Worm (Caenorhabditis elegans) whole organism, L1 larva: ENCODE measurements around the gene K09D9.1.

ENCODE experiments used
- C34B4.2 ChIP-seq: sonication (generic microtip); optimal IDR thresholded peaks from 2 replicates; lab custom pipeline; 2017; ENCODE audit warnings: mild to moderate bottlenecking, missing genetic modification characterization, missing compliant biosample characterization
- Y116A8C.19 ChIP-seq: sonication (generic microtip); optimal IDR thresholded peaks from 2 replicates; lab custom pipeline; 2016; ENCODE audit warnings: missing compliant biosample characterization, missing genetic modification characterization, borderline replicate concordance
- alr-1 ChIP-seq: fragments of 200-800 bp; sonication (Bioruptor generic); optimal IDR thresholded peaks from 2 replicates; lab custom pipeline; 2018; ENCODE audit warnings: borderline replicate concordance, mild to moderate bottlenecking, missing genetic modification characterization, missing compliant biosample characterization
- blmp-1 ChIP-seq: fragments of 150-350 bp; optimal IDR thresholded peaks from 2 replicates; lab custom pipeline; 2014; ENCODE audit warnings: missing biosample characterization, missing genetic modification characterization
- ceh-8 ChIP-seq: fragments of 200-800 bp; sonication (Bioruptor generic); optimal IDR thresholded peaks from 2 replicates; lab custom pipeline; 2018; ENCODE audit warnings: mild to moderate bottlenecking, missing genetic modification characterization, moderate library complexity, missing compliant biosample characterization
- ceh-88 ChIP-seq: fragments of 200-800 bp; sonication (Bioruptor generic); IDR thresholded peaks from 2 replicates; pipeline ENCODE4 v1.3.6; 2022; ENCODE audit warnings: missing genetic modification characterization, missing compliant biosample characterization
- ceh-90 ChIP-seq: sonication (generic microtip); optimal IDR thresholded peaks from 2 replicates; lab custom pipeline; 2016; ENCODE audit warnings: missing genetic modification characterization, missing compliant biosample characterization
- ces-1 ChIP-seq: fragments of 150-350 bp; optimal IDR thresholded peaks from 2 replicates; lab custom pipeline; 2014; ENCODE audit warnings: missing biosample characterization, missing genetic modification reagents, missing genetic modification characterization
- dpl-1 ChIP-seq, 3 experiments: fragments of 150-350 bp in 2 of 3; sonication (generic microtip) in 1 of 3; optimal IDR thresholded peaks; 2 replicates each; lab custom pipeline; 2014 to 2017; ENCODE audit warnings: missing biosample characterization in 3 of 3, missing genetic modification characterization in 3 of 3, missing genetic modification reagents in 3 of 3
- efl-1 ChIP-seq, 4 experiments: fragments of 150-350 bp; optimal IDR thresholded peaks in 3 of 4; peaks in 1 of 4; 1 replicate in 1 of 4; 2 replicates in 3 of 4; lab custom pipeline; 2014; ENCODE audit warnings: missing biosample characterization in 2 of 4, missing genetic modification characterization in 2 of 4, missing genetic modification reagents in 2 of 4
- ets-5 ChIP-seq: fragments of 200-800 bp; sonication (Bioruptor generic); IDR thresholded peaks from 2 replicates; pipeline ENCODE4 v1.3.6; 2022; ENCODE audit warnings: missing genetic modification characterization, missing compliant biosample characterization
- fkh-10 ChIP-seq: sonication (generic microtip); optimal IDR thresholded peaks from 2 replicates; lab custom pipeline; 2017; ENCODE audit warnings: missing biosample characterization, missing genetic modification reagents, missing genetic modification characterization
- fkh-4 ChIP-seq: sonication (generic microtip); optimal IDR thresholded peaks from 2 replicates; lab custom pipeline; 2016; ENCODE audit warnings: missing compliant biosample characterization, missing genetic modification characterization, borderline replicate concordance
- fkh-8 ChIP-seq: sonication (generic microtip); optimal IDR thresholded peaks from 2 replicates; lab custom pipeline; 2016; ENCODE audit warnings: mild to moderate bottlenecking, missing genetic modification characterization, missing compliant biosample characterization
- hlh-4 ChIP-seq: sonication (generic microtip); optimal IDR thresholded peaks from 2 replicates; lab custom pipeline; 2016; ENCODE audit warnings: mild to moderate bottlenecking, missing genetic modification characterization, missing compliant biosample characterization
- isw-1 ChIP-seq: fragments of 200-800 bp; sonication (Bioruptor generic); IDR thresholded peaks from 2 replicates; pipeline ENCODE4 v1.3.6; 2022; ENCODE audit warnings: missing genetic modification characterization, missing compliant biosample characterization
- lin-15B ChIP-seq: fragments of 150-350 bp; sonication (generic microtip); optimal IDR thresholded peaks from 3 replicates; lab custom pipeline; 2014; ENCODE audit warnings: missing biosample characterization, missing genetic modification characterization
- lsy-2 ChIP-seq, 2 experiments: fragments of 150-350 bp; optimal IDR thresholded peaks; 2 replicates each; lab custom pipeline; 2014; ENCODE audit warnings: missing biosample characterization in 2 of 2, missing genetic modification characterization in 2 of 2
- mab-9 ChIP-seq: fragments of 200-800 bp; sonication (Bioruptor generic); IDR thresholded peaks from 2 replicates; pipeline ENCODE4 v1.3.6; 2022; ENCODE audit warnings: missing genetic modification reagents, missing genetic modification characterization, missing compliant biosample characterization
- mef-2 ChIP-seq: fragments of 150-350 bp; optimal IDR thresholded peaks from 2 replicates; lab custom pipeline; 2014; ENCODE audit warnings: missing biosample characterization, missing genetic modification characterization
- mep-1 ChIP-seq: fragments of 150-350 bp; optimal IDR thresholded peaks from 2 replicates; lab custom pipeline; 2014; ENCODE audit warnings: missing biosample characterization, missing genetic modification characterization
- nhr-11 ChIP-seq: fragments of 150-350 bp; optimal IDR thresholded peaks from 2 replicates; lab custom pipeline; 2014; ENCODE audit warnings: missing biosample characterization, missing genetic modification characterization
- nhr-237 ChIP-seq: fragments of 150-350 bp; optimal IDR thresholded peaks from 2 replicates; lab custom pipeline; 2014; ENCODE audit warnings: missing biosample characterization, missing genetic modification characterization
- nhr-47 ChIP-seq: sonication (generic microtip); optimal IDR thresholded peaks from 2 replicates; lab custom pipeline; 2016; ENCODE audit warnings: mild to moderate bottlenecking, missing genetic modification characterization, moderate library complexity, missing compliant biosample characterization
- nhr-71 ChIP-seq: sonication (generic microtip); optimal IDR thresholded peaks from 2 replicates; lab custom pipeline; 2016; ENCODE audit warnings: mild to moderate bottlenecking, missing genetic modification characterization, moderate library complexity, missing compliant biosample characterization
- nhr-76 ChIP-seq: sonication (generic microtip); optimal IDR thresholded peaks from 2 replicates; lab custom pipeline; 2017; ENCODE audit warnings: missing biosample characterization, missing genetic modification characterization
- nhr-77 ChIP-seq: fragments of 150-350 bp; optimal IDR thresholded peaks from 2 replicates; lab custom pipeline; 2014; ENCODE audit warnings: missing biosample characterization, missing genetic modification characterization
- nhr-84 ChIP-seq: sonication (generic microtip); optimal IDR thresholded peaks from 2 replicates; lab custom pipeline; 2017; ENCODE audit warnings: missing biosample characterization, missing genetic modification characterization
- nhr-85 ChIP-seq: sonication (generic microtip); peaks from one replicate; lab custom pipeline; 2016; ENCODE audit warnings: missing genetic modification characterization, inconsistent platforms, missing compliant biosample characterization
- nhr-90 ChIP-seq: sonication (generic microtip); optimal IDR thresholded peaks from 2 replicates; lab custom pipeline; 2016; ENCODE audit warnings: mild to moderate bottlenecking, missing genetic modification characterization, missing compliant biosample characterization; ENCODE audit not compliant: poor library complexity
- pqm-1 ChIP-seq: sonication (generic microtip); optimal IDR thresholded peaks from 3 replicates; lab custom pipeline; 2017; ENCODE audit warnings: missing biosample characterization, missing genetic modification characterization
- skn-1 ChIP-seq: fragments of 150-350 bp; optimal IDR thresholded peaks from 2 replicates; lab custom pipeline; 2014; ENCODE audit warnings: missing biosample characterization, missing genetic modification characterization
- sox-4 ChIP-seq: sonication (generic microtip); optimal IDR thresholded peaks from 2 replicates; lab custom pipeline; 2016; ENCODE audit warnings: missing genetic modification characterization, missing compliant biosample characterization
- sptf-1 ChIP-seq: fragments of 150-350 bp; optimal IDR thresholded peaks from 2 replicates; lab custom pipeline; 2014; ENCODE audit warnings: missing biosample characterization, missing genetic modification characterization
- swsn-7 ChIP-seq: sonication (generic microtip); optimal IDR thresholded peaks from 2 replicates; lab custom pipeline; 2016; ENCODE audit warnings: missing genetic modification characterization, missing compliant biosample characterization
- tbx-2 ChIP-seq: sonication (generic microtip); optimal IDR thresholded peaks from 2 replicates; lab custom pipeline; 2016; ENCODE audit warnings: missing genetic modification characterization, missing compliant biosample characterization
- tlp-1 ChIP-seq: fragments of 150-350 bp; optimal IDR thresholded peaks from 2 replicates; lab custom pipeline; 2014; ENCODE audit warnings: missing biosample characterization, missing genetic modification characterization
- unc-30 ChIP-seq: sonication (generic microtip); optimal IDR thresholded peaks from 2 replicates; lab custom pipeline; 2017; ENCODE audit warnings: missing biosample characterization, missing genetic modification characterization
- unc-86 ChIP-seq: sonication (generic microtip); optimal IDR thresholded peaks from 2 replicates; lab custom pipeline; 2016; ENCODE audit warnings: missing genetic modification characterization, missing compliant biosample characterization
- vab-15 ChIP-seq: sonication (generic microtip); optimal IDR thresholded peaks from 2 replicates; lab custom pipeline; 2017; ENCODE audit warnings: missing genotype, mild to moderate bottlenecking, missing genetic modification characterization, missing compliant biosample characterization
- zag-1 ChIP-seq: fragments of 150-350 bp; optimal IDR thresholded peaks from 2 replicates; lab custom pipeline; 2014; ENCODE audit warnings: missing biosample characterization, missing genetic modification characterization
- zip-4 ChIP-seq: fragments of 200-800 bp; sonication (Bioruptor generic); optimal IDR thresholded peaks from 2 replicates; lab custom pipeline; 2018; ENCODE audit warnings: mild to moderate bottlenecking, missing genetic modification characterization, moderate library complexity, missing compliant biosample characterization

Gene K09D9.1

DNA sequence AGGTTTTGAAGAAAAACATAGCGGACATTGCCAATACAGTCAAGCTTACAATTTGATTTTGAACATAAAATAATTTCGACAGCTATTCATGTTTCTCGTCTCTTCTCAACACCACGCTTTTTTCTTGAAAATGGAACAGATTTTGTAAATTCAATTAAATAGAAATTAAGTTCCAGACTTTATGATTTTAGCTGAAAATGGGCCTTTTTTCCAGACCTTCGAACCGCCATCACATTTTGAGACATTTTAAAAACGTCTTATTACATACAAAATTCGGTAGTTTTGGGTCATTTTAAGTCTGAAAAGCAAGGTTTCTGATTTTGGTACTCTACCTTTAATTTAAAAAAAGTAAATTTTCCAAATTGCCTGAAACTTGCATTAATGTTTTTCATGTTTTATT, 13.3 kb downstream of the K09D9.1 start, which contains the start of gene C49G7.12:
C49G7.12 (plus strand) TSS at position 301 of the 400 bp plus-strand sequence.
- no peak for TF ChIP-seq efl-1 (optimal IDR thresholded peaks at IDR 0.05; lab: Kevin White, UChicago)
- TF ChIP-seq efl-1 (GFP tag; optimal IDR thresholded peaks at IDR 0.05 in 1 of 2; lab: Kevin White, UChicago), result peak in 1 of 2 experiments; percentile 56
- no peak for TF ChIP-seq nhr-237 (tag; lab: Kevin White, UChicago)
- no peak for TF ChIP-seq nhr-77 (tag; lab: Kevin White, UChicago)
- no peak for TF ChIP-seq ceh-88 (GFP tag; lab: Robert Waterston, UW)

DNA sequence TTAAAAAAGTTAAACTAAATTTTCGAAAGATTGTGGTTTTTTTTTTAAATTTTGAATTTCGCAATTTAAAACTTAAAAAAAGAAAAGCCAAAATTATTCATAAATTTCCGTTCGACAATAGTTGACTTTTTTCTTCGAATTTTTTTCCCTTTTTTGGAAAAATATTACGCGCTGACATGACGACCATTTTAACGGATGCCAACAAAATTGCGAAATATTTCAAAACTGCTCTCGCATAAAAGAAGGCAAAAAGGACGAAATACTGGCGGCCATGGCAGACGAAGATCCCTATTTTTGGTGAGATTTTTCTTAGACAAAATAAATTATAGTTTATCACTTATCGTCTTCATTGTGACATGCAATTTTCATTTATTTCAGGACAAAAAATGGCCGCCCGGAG, 13.7 kb downstream of the K09D9.1 start:
- TF ChIP-seq nhr-85 (tag; lab: Kevin White, UChicago) (no peak), efl-1 (optimal IDR thresholded peaks at IDR 0.05; lab: Kevin White, UChicago) (no peak), efl-1 (GFP tag; optimal IDR thresholded peaks at IDR 0.05 in 1 of 2; lab: Kevin White, UChicago) (peak in 1 of 2 experiments; percentile 64)

DNA sequence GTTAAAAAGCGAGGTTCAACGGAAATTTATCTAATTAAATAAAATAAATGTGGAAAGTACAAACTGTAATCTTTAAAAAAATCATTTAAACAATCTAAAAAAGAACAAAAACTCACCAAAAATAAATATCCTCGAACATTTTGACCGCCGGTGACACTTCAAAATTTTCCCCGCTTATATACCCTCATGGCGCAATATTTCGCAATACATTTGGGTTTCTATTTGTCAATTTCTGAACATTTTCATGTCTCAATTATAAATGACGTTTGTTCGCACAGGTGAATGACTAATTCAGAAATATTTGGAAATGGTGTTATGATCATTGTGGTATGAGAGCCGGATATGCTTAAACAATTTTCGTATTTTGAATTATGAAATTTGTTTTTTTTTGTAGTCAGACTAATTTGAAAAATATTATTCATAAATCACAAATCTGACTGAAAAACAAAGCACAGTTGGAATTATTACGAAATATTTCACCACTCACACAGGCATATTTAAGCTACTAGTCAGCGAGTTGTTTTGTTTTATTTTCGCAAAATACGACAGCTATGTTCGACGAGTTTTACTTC, 17.1 kb downstream of the K09D9.1 start, which contains the start of the genes C49G7.10 and irg-2:
C49G7.10 (minus strand) TSS at position 169 of the 572 bp plus-strand sequence.
irg-2 (plus strand) TSS at position 329 of the 572 bp plus-strand sequence.
- TF ChIP-seq blmp-1 (no peak), nhr-237 (tag; lab: Kevin White, UChicago) (peak; percentile 10), ceh-8 (GFP tag; lab: Kevin White, UChicago) (no peak), ceh-88 (GFP tag; lab: Robert Waterston, UW) (no peak), alr-1 (tag; lab: Kevin White, UChicago) (no peak), efl-1 (optimal IDR thresholded peaks at IDR 0.05; lab: Kevin White, UChicago) (peak in 1 of 2 experiments; percentile 1), efl-1 (GFP tag; optimal IDR thresholded peaks at IDR 0.05 in 1 of 2; lab: Kevin White, UChicago) (peak; percentile 20 to 90), mab-9 (no peak), skn-1 (tag; lab: Kevin White, UChicago) (peak; percentile 20), nhr-71 (tag; lab: Kevin White, UChicago) (peak; percentile 57), zag-1 (tag; lab: Kevin White, UChicago) (peak; percentile 7), hlh-4 (tag; lab: Kevin White, UChicago) (no peak), lsy-2 (tag; optimal IDR thresholded peaks at IDR 0.05; lab: Kevin White, UChicago) (peak in 1 of 2 experiments; percentile 35), zip-4 (GFP tag; lab: Kevin White, UChicago) (peak; percentile 99), isw-1 (0 out of 2 replicates have a peak, but pooled peaks have one; percentile 3), ets-5 (no peak), sox-4 (no peak), nhr-47 (peak; percentile 27), tbx-2 (tag; lab: Kevin White, UChicago) (no peak), ceh-90 (tag; lab: Kevin White, UChicago) (peak; percentile 19), Y116A8C.19 (no peak), lin-15B (tag; lab: Kevin White, UChicago) (no peak), fkh-8 (peak; percentile 46), nhr-11 (no peak), mep-1 (tag; lab: Kevin White, UChicago) (no peak)

DNA sequence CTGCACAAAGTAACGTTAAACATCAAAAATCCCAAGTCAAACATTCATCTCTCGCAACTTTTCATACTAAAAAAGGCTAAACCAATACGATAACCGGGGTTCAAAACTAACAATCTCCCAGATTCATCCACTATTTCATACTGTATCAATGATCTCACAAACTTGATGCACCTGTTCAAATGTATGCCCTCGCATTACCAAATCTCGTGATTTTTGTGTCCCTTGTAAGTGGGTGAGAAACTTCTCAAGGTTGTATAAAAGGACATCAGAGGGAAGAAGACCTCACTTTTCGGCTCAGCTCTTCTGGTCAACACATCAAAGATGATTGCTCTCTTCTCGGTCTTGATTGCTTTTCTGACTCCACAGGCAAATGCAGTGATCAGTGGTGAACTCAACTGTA, 18.8 kb downstream of the K09D9.1 start, which contains the start of gene phat-3:
phat-3 (plus strand) TSS at position 301 of the 400 bp plus-strand sequence.
- TF ChIP-seq dpl-1 (GFP tag; optimal IDR thresholded peaks at IDR 0.05; lab: Kevin White, UChicago) (no peak), nhr-76 (tag; lab: Kevin White, UChicago) (no peak), fkh-10 (no peak), swsn-7 (tag; lab: Kevin White, UChicago) (no peak), nhr-85 (tag; lab: Kevin White, UChicago) (no peak), nhr-90 (no peak), tlp-1 (tag; lab: Kevin White, UChicago) (no peak), vab-15 (tag; lab: Kevin White, UChicago) (no peak)

DNA sequence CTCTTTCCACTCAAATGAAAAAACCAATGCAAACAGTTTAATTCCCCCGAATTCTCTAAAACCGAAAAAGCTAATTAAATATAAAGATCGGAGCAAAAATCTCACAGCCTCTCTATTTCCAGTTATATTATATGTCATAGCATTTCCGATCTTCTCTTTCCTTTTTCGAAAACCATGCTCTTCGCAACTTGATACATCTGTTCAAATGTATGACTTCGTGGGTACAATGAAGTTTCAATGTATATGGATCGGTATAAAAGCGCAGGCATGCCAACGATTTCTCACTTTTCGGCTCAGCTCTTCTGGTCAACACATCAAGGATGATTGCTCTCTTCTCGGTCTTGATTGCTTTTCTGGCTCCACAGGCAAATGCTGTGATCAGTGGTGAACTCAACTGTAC, 21.3 kb downstream of the K09D9.1 start, which contains the start of gene phat-7:
phat-7 (plus strand) TSS at position 301 of the 400 bp plus-strand sequence.
- no peak for TF ChIP-seq sptf-1 (tag; lab: Kevin White, UChicago)
- TF ChIP-seq zag-1 (tag; lab: Kevin White, UChicago), result no peak
- TF ChIP-seq Y116A8C.19, result no peak
- TF ChIP-seq ces-1 (GFP tag; lab: Kevin White, UChicago), result no peak
- TF ChIP-seq unc-86 (tag; lab: Kevin White, UChicago), result no peak
- TF ChIP-seq ets-5, result no peak
- no peak for TF ChIP-seq nhr-11
- TF ChIP-seq fkh-4 (tag; lab: Kevin White, UChicago), result no peak
- TF ChIP-seq pqm-1, result no peak
- no peak for TF ChIP-seq C34B4.2
- TF ChIP-seq mef-2 (tag; lab: Kevin White, UChicago), result no peak
- TF ChIP-seq nhr-71 (tag; lab: Kevin White, UChicago), result no peak
- TF ChIP-seq unc-30 (tag; lab: Kevin White, UChicago), result no peak
- no peak for TF ChIP-seq nhr-84
- no peak for TF ChIP-seq efl-1 (optimal IDR thresholded peaks at IDR 0.05; lab: Kevin White, UChicago)
- TF ChIP-seq efl-1 (GFP tag; optimal IDR thresholded peaks at IDR 0.05 in 1 of 2; lab: Kevin White, UChicago), result no peak
- no peak for TF ChIP-seq tlp-1 (tag; lab: Kevin White, UChicago)
